Worm (Caenorhabditis elegans) whole organism, midembryonic: ENCODE data around the gene tsp-2.
A peak's percentile ranks its signal among the peaks of the same experiment; 100 is the strongest.

Source experiments
- cog-1 ChIP-seq: sonication (generic microtip); optimal IDR thresholded peaks from 2 replicates; lab custom pipeline; 2016; ENCODE audit warnings: missing genetic modification characterization, missing compliant biosample characterization
- flt-1 ChIP-seq: fragments of 200-800 bp; sonication (Bioruptor generic); IDR thresholded peaks from 2 replicates; pipeline ENCODE4 v1.3.6; 2022; ENCODE audit warnings: missing genetic modification characterization, missing compliant biosample characterization
- klf-2 ChIP-seq: fragments of 200-800 bp; sonication (Bioruptor generic); conservative IDR thresholded peaks from 2 replicates; pipeline ENCODE4 v1.3.6; 2022; ENCODE audit warnings: missing genetic modification reagents, missing genetic modification characterization, missing compliant biosample characterization
- tab-1 ChIP-seq: fragments of 200-800 bp; sonication (Bioruptor generic); IDR thresholded peaks from 2 replicates; pipeline ENCODE4 v1.3.6; 2022; ENCODE audit warnings: missing genetic modification characterization, missing compliant biosample characterization

DNA sequence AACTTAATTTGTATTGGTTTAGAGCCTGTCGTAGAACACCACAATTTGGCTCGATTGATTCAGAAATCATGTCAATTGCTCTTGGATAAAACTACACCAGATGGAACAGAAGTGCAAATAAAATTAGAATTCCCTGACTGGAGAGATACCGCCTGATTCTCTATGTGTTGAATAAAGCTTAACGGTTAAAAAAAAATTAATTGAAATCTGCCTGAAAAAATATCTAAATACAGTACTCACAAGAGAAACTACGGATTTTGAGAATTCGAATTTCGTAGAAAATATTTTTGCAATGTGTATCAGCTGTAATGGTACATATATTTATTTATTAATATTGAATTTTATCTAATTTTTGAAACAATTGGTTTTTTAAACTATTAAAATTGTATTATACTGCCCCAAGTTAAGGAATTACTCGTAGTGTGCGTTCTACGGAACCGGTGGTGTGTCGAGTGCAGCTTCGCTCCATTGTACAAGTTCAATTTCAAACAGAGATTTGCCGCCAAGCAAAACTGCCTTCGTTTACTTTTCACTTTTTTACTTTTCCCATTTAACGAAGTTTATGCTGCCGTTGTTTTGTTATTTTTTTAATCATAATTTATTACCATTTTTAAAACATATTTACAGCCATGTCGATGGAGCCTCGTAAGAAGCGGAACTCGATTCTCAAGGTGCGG is 12.4 kb upstream of the tsp-2 start, which contains the start of gene knl-1:
- TF ChIP-seq flt-1 (GFP tag; lab: Robert Waterston, UW), result 0 out of 2 replicates have a peak, but pooled peaks have one; percentile 33
- TF ChIP-seq cog-1 (tag; lab: Kevin White, UChicago), result no peak
- TF ChIP-seq klf-2 (GFP tag; lab: Robert Waterston, UW), result no peak
- TF ChIP-seq tab-1 (GFP tag; lab: Robert Waterston, UW), result no peak
